Worm (Caenorhabditis elegans): ENCODE measurements around the gene ifet-1.

ifet-1 gene

ce11 chrIII:4444492-4444891 is 30.5 kb downstream of the ifet-1 start:
- TF ChIP-seq egl-5 (tag; optimal IDR thresholded peaks at IDR 0.05) (no peak), tbx-2 (tag; optimal IDR thresholded peaks at IDR 0.05) (no peak), aly-2 (tag; optimal IDR thresholded peaks at IDR 0.05) (no peak)

ce11 chrIII:4441781-4442180 is 33.2 kb downstream of the ifet-1 start, which contains the start of gene nex-3:
Gene nex-3 (plus strand): TSS chrIII:4442081.
- TF ChIP-seq skn-1 (tag; optimal IDR thresholded peaks at IDR 0.05): no peak
- no peak for TF ChIP-seq pha-4 (tag; optimal IDR thresholded peaks at IDR 0.05)
- TF ChIP-seq nhr-237 (tag; optimal IDR thresholded peaks at IDR 0.05): no peak
- TF ChIP-seq fkh-10 (GFP tag; optimal IDR thresholded peaks at IDR 0.05): no peak
- TF ChIP-seq tbx-2 (tag; optimal IDR thresholded peaks at IDR 0.05): no peak
- TF ChIP-seq ZK546.5 (tag; optimal IDR thresholded peaks at IDR 0.05): no peak

ce11 chrIII:4439493-4439983 is 35.4 kb downstream of the ifet-1 start, which contains the start of gene C28A5.2:
Gene C28A5.2 (minus strand): TSS chrIII:4439543.
- no peak for TF ChIP-seq mml-1 (tag; optimal IDR thresholded peaks at IDR 0.05)
- no peak for TF ChIP-seq daf-12 (tag; optimal IDR thresholded peaks at IDR 0.05)
- no peak for TF ChIP-seq ztf-4 (tag; optimal IDR thresholded peaks at IDR 0.05)
- TF ChIP-seq nhr-237 (tag; optimal IDR thresholded peaks at IDR 0.05): no peak
- no peak for TF ChIP-seq fos-1 (tag; optimal IDR thresholded peaks at IDR 0.05)
- TF ChIP-seq nhr-67 (tag; optimal IDR thresholded peaks at IDR 0.05): no peak
- TF ChIP-seq zag-1 (tag; optimal IDR thresholded peaks at IDR 0.05): no peak
- TF ChIP-seq nhr-12 (tag; optimal IDR thresholded peaks at IDR 0.05): no peak
- TF ChIP-seq nhr-28 (tag; optimal IDR thresholded peaks at IDR 0.05): no peak
- TF ChIP-seq pha-4 (tag; optimal IDR thresholded peaks at IDR 0.05): no peak
- TF ChIP-seq ZK546.5 (tag; optimal IDR thresholded peaks at IDR 0.05): no peak
- TF ChIP-seq elt-3 (tag; optimal IDR thresholded peaks at IDR 0.05): no peak
- TF ChIP-seq ceh-16 (tag; optimal IDR thresholded peaks at IDR 0.05): no peak
- no peak for TF ChIP-seq aly-2 (tag; optimal IDR thresholded peaks at IDR 0.05)
- TF ChIP-seq ama-1 (optimal IDR thresholded peaks at IDR 0.05): no peak
- TF ChIP-seq fkh-10 (GFP tag; optimal IDR thresholded peaks at IDR 0.05): no peak
- TF ChIP-seq unc-62 (GFP tag; optimal IDR thresholded peaks at IDR 0.05): no peak
- no peak for TF ChIP-seq R02D3.7 (tag; optimal IDR thresholded peaks at IDR 0.05)
- no peak for TF ChIP-seq nhr-23 (tag; optimal IDR thresholded peaks at IDR 0.05)
- no peak for TF ChIP-seq skn-1 (tag; optimal IDR thresholded peaks at IDR 0.05)

- no peak for TF ChIP-seq egl-5 (tag; optimal IDR thresholded peaks at IDR 0.05)
- TF ChIP-seq lin-15B (tag; optimal IDR thresholded peaks at IDR 0.05): no peak
- no peak for TF ChIP-seq jun-1 (tag; optimal IDR thresholded peaks at IDR 0.05)
- TF ChIP-seq nhr-67 (tag; optimal IDR thresholded peaks at IDR 0.05): no peak
- TF ChIP-seq nhr-11 (tag; optimal IDR thresholded peaks at IDR 0.05): no peak
- no peak for TF ChIP-seq fkh-2 (tag; optimal IDR thresholded peaks at IDR 0.05)
- no peak for TF ChIP-seq R02D3.7 (tag; optimal IDR thresholded peaks at IDR 0.05)
- TF ChIP-seq nhr-76 (tag; optimal IDR thresholded peaks at IDR 0.05): no peak
- TF ChIP-seq ceh-82 (tag; optimal IDR thresholded peaks at IDR 0.05): no peak
- TF ChIP-seq skn-1 (tag; optimal IDR thresholded peaks at IDR 0.05): no peak
- TF ChIP-seq unc-62 (GFP tag; optimal IDR thresholded peaks at IDR 0.05): no peak
- no peak for TF ChIP-seq mml-1 (tag; optimal IDR thresholded peaks at IDR 0.05)
- TF ChIP-seq ztf-11 (tag; optimal IDR thresholded peaks at IDR 0.05): no peak
- no peak for TF ChIP-seq lsy-12 (tag; optimal IDR thresholded peaks at IDR 0.05)
- TF ChIP-seq nhr-43 (tag; optimal IDR thresholded peaks at IDR 0.05; ENCODE audit: poor library complexity, severe bottlenecking): no peak
- no peak for TF ChIP-seq elt-1 (tag; optimal IDR thresholded peaks at IDR 0.05)
- no peak for TF ChIP-seq unc-39 (tag; optimal IDR thresholded peaks at IDR 0.05)
These were observed 39.7 kb downstream of the ifet-1 start for ce11 chrIII:4435262-4435661.

DNA sequence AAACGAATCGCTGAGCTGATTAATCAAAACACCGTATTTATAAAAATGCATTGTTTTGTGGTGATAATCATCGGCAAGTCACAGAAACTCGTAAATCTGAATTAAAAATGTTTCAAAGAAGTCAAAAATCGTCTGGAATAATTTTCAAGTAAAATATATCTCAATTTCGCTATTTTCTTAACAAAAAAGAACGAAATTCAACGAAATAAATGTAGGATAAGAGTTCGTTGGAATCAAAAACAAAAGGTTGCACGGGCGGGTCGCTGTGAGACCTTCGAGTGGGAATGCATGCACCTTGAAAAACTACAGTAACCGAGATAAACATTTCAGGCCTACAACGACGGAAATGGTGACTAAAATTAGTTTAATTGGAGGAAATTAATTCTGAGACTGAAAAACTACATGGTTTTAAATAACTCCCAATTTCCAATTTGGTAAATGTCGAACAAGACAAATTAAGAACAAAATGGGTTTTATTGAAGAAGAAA is 40.6 kb downstream of the ifet-1 start, which contains the start of gene C28A5.1:
TSS of gene C28A5.1 (minus strand) at position 51 of the 488 bp plus-strand sequence.
- TF ChIP-seq elt-1 (tag; optimal IDR thresholded peaks at IDR 0.05) (no peak), R02D3.7 (tag; optimal IDR thresholded peaks at IDR 0.05) (no peak), skn-1 (tag; optimal IDR thresholded peaks at IDR 0.05) (no peak), pqm-1 (tag; optimal IDR thresholded peaks at IDR 0.05) (no peak), nhr-11 (tag; optimal IDR thresholded peaks at IDR 0.05) (no peak), fkh-2 (tag; optimal IDR thresholded peaks at IDR 0.05) (no peak), mdl-1 (tag; optimal IDR thresholded peaks at IDR 0.05) (no peak), snpc-4 (tag; optimal IDR thresholded peaks at IDR 0.05) (no peak)
